Worm (Caenorhabditis elegans): ENCODE measurements around the gene unc-2.

DNA sequence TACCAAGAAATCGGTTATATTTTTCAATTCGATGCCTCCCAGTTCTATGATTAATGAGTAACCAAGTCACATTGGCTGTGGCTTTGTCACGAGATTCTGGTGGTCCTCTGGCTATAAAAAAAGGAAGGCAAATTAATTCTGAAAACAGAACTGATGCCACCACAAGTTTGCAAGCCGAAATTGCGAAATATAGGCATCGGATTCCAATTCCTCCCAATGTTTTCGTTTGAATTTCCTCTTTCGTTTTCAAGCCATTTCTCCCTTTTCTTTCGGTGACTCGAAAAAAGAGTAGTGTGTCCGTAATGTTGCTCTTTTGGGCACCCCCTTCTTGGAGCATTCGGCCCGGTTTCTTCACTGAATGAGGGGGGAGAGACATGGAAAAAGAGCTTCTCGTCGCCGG is 6.4 kb upstream of the unc-2 start, which contains the start of gene F55F1.2:
- TF ChIP-seq sptf-2 (GFP tag; optimal IDR thresholded peaks at IDR 0.05) (no peak), pha-4 (tag; optimal IDR thresholded peaks at IDR 0.05) (no peak), ama-1 (optimal IDR thresholded peaks at IDR 0.05) (no peak), ama-1 (GFP tag; optimal IDR thresholded peaks at IDR 0.05) (no peak), nhr-120 (GFP tag; IDR thresholded peaks at IDR 0.05) (no peak), nfya-1 (tag; optimal IDR thresholded peaks at IDR 0.05; ENCODE audit: borderline replicate concordance, insufficient read depth) (no peak), him-1 (tag; optimal IDR thresholded peaks at IDR 0.05) (no peak), bed-2 (GFP tag; IDR thresholded peaks at IDR 0.05) (no peak), fkh-3 (tag; optimal IDR thresholded peaks at IDR 0.05) (no peak), mxl-1 (tag; optimal IDR thresholded peaks at IDR 0.05) (no peak), Y53G8AR.9 (GFP tag; conservative IDR thresholded peaks at IDR 0.05) (no peak), ceh-91 (GFP tag; IDR thresholded peaks at IDR 0.05) (no peak)
